Fruit fly (Drosophila melanogaster) whole organism, embryonic: ENCODE results near the gene Tmtc4.
A peak's percentile ranks its signal among the peaks of the same experiment; 100 is the strongest.

ENCODE experiments used
- Bgb ChIP-seq: fragments of 200-800 bp; sonication (Bioruptor generic); IDR thresholded peaks from 2 replicates; pipeline ENCODE4 v1.3.6; 2022; ENCODE audit warnings: missing biosample characterization, missing genetic modification characterization; ENCODE audit not compliant: partially characterized antibody
- Blimp-1 ChIP-seq: fragments of 200-800 bp; sonication (Bioruptor generic); optimal IDR thresholded peaks from 3 replicates; lab custom pipeline; 2018; ENCODE audit warnings: missing biosample characterization, missing genetic modification characterization, mild to moderate bottlenecking, moderate library complexity, missing genetic modification reagents
- CG11085 ChIP-seq: fragments of 200-800 bp; sonication (Bioruptor generic); IDR thresholded peaks from 2 replicates; pipeline ENCODE4 v1.3.6; 2022; ENCODE audit warnings: missing biosample characterization, missing genetic modification characterization
- CG12236 ChIP-seq: fragments of 200-800 bp; sonication (Bioruptor generic); optimal IDR thresholded peaks from 2 replicates; lab custom pipeline; 2016; ENCODE audit warnings: missing biosample characterization, missing genetic modification characterization
- CG12769 ChIP-seq: fragments of 200-800 bp; sonication (Bioruptor generic); optimal IDR thresholded peaks from 2 replicates; lab custom pipeline; 2019; ENCODE audit warnings: missing biosample characterization, mild to moderate bottlenecking, missing genetic modification characterization, moderate library complexity
- CG13123 ChIP-seq: fragments of 200-800 bp; sonication (Bioruptor generic); optimal IDR thresholded peaks from 2 replicates; lab custom pipeline; 2016; ENCODE audit warnings: missing biosample characterization, missing genetic modification characterization
- CG13287 ChIP-seq: fragments of 200-800 bp; sonication (Bioruptor generic); IDR thresholded peaks from 2 replicates; pipeline ENCODE4 v1.3.6; 2022; ENCODE audit warnings: missing biosample characterization, missing genetic modification characterization; ENCODE audit not compliant: partially characterized antibody
- CG14441 ChIP-seq: fragments of 200-800 bp; sonication (Bioruptor generic); IDR thresholded peaks from 2 replicates; pipeline ENCODE4 v1.3.6; 2022; ENCODE audit warnings: missing biosample characterization, missing genetic modification characterization
- CG14860 ChIP-seq: fragments of 200-800 bp; sonication (Bioruptor generic); IDR thresholded peaks from 3 replicates; pipeline ENCODE4 v1.3.6; 2022; ENCODE audit warnings: missing biosample characterization, missing genetic modification characterization; ENCODE audit not compliant: partially characterized antibody
- CG1529 ChIP-seq: fragments of 200-800 bp; sonication (Bioruptor generic); optimal IDR thresholded peaks from 3 replicates; lab custom pipeline; 2018; ENCODE audit warnings: missing biosample characterization, missing genetic modification characterization
- CG1647 ChIP-seq: fragments of 200-800 bp; sonication (Bioruptor generic); optimal IDR thresholded peaks from 3 replicates; lab custom pipeline; 2016; ENCODE audit warnings: missing biosample characterization, missing genetic modification characterization
- CG2116 ChIP-seq: fragments of 200-800 bp; sonication (Bioruptor generic); optimal IDR thresholded peaks from 3 replicates; lab custom pipeline; 2018; ENCODE audit warnings: missing biosample characterization, mild to moderate bottlenecking, missing genetic modification characterization
- CG2129 ChIP-seq: fragments of 200-800 bp; sonication (Bioruptor generic); IDR thresholded peaks from 2 replicates; pipeline ENCODE4 v1.3.6; 2022; ENCODE audit warnings: missing biosample characterization, missing genetic modification characterization; ENCODE audit not compliant: partially characterized antibody
- CG6175 ChIP-seq: fragments of 200-800 bp; sonication (Bioruptor generic); IDR thresholded peaks from 3 replicates; pipeline ENCODE4 v1.3.6; 2022; ENCODE audit warnings: missing biosample characterization, missing genetic modification characterization
- CG6791 ChIP-seq: fragments of 200-800 bp; sonication (Bioruptor generic); IDR thresholded peaks from 3 replicates; pipeline ENCODE4 v1.3.6; 2022; ENCODE audit warnings: missing biosample characterization, missing genetic modification characterization; ENCODE audit not compliant: partially characterized antibody
- CHES-1-like ChIP-seq: fragments of 200-800 bp; sonication (Bioruptor generic); optimal IDR thresholded peaks from 2 replicates; lab custom pipeline; 2016; ENCODE audit warnings: missing biosample characterization, missing genetic modification characterization
- CTCF ChIP-seq: fragments of 200-800 bp; sonication (Bioruptor generic); optimal IDR thresholded peaks from 2 replicates; lab custom pipeline; 2017; ENCODE audit warnings: missing biosample characterization, mild to moderate bottlenecking, missing genetic modification characterization, moderate library complexity
- Camta ChIP-seq: fragments of 200-800 bp; sonication (Bioruptor generic); optimal IDR thresholded peaks from 2 replicates; lab custom pipeline; 2016; ENCODE audit warnings: missing biosample characterization, missing genetic modification characterization
- Dad ChIP-seq: fragments of 200-800 bp; sonication (Bioruptor generic); optimal IDR thresholded peaks from 3 replicates; lab custom pipeline; 2016; ENCODE audit warnings: missing biosample characterization, missing genetic modification characterization
- Dbx ChIP-seq: fragments of 200-800 bp; sonication (Bioruptor generic); IDR thresholded peaks from 3 replicates; pipeline ENCODE4 v1.3.6; 2022; ENCODE audit warnings: missing biosample characterization, missing genetic modification characterization
- Dll ChIP-seq: fragments of 200-800 bp; sonication (Bioruptor generic); IDR thresholded peaks from 4 replicates; pipeline ENCODE4 v1.3.6; 2022; ENCODE audit warnings: missing biosample characterization, missing genetic modification characterization; ENCODE audit not compliant: partially characterized antibody
- Eip74EF ChIP-seq, 2 experiments: fragments of 200-800 bp in 1 of 2; fragments of >200 bp in 1 of 2; sonication (Bioruptor generic) in 1 of 2; optimal IDR thresholded peaks; 2 replicates each; lab custom pipeline; 2017 to 2019; ENCODE audit warnings: missing biosample characterization in 2 of 2, missing genetic modification characterization in 2 of 2, mild to moderate bottlenecking in 1 of 2, moderate library complexity in 1 of 2
- Elba2 ChIP-seq: fragments of 200-800 bp; sonication (Bioruptor generic); optimal IDR thresholded peaks from 3 replicates; lab custom pipeline; 2016; ENCODE audit warnings: missing biosample characterization, missing genetic modification characterization
- Gsc ChIP-seq: fragments of 200-800 bp; sonication (Bioruptor generic); IDR thresholded peaks from 2 replicates; pipeline ENCODE4 v1.3.6; 2022; ENCODE audit warnings: missing biosample characterization, missing genetic modification characterization
- Hsf ChIP-seq: fragments of 200-800 bp; sonication (Bioruptor generic); optimal IDR thresholded peaks from 3 replicates; lab custom pipeline; 2016; ENCODE audit warnings: missing biosample characterization, missing genetic modification characterization
- Poxn ChIP-seq: fragments of 200-800 bp; sonication (Bioruptor generic); IDR thresholded peaks from 2 replicates; pipeline ENCODE4 v1.3.6; 2022; ENCODE audit warnings: missing biosample characterization, missing genetic modification characterization
- Scr ChIP-seq: fragments of 200-800 bp; sonication (Bioruptor generic); IDR thresholded peaks from 2 replicates; pipeline ENCODE4 v1.3.6; 2022; ENCODE audit warnings: missing biosample characterization, missing genetic modification characterization; ENCODE audit not compliant: partially characterized antibody
- Sry-δ ChIP-seq: fragments of 200-800 bp; sonication (Bioruptor generic); optimal IDR thresholded peaks from 2 replicates; lab custom pipeline; 2016; ENCODE audit warnings: missing biosample characterization, missing genetic modification characterization
- Trl ChIP-seq, 3 experiments: fragments of >200 bp in 2 of 3; fragments of 200-800 bp in 1 of 3; sonication (Bioruptor generic) in 1 of 3; optimal IDR thresholded peaks; 2 replicates in 1 of 3; 3 replicates in 2 of 3; lab custom pipeline; 2016 to 2017; ENCODE audit warnings: missing biosample characterization in 1 of 3, missing genetic modification characterization in 1 of 3
- ac ChIP-seq: fragments of 200-800 bp; sonication (Bioruptor generic); optimal IDR thresholded peaks from 3 replicates; lab custom pipeline; 2017; ENCODE audit warnings: missing biosample characterization, mild to moderate bottlenecking, missing genetic modification characterization
- al ChIP-seq: fragments of 200-800 bp; sonication (Bioruptor generic); IDR thresholded peaks from 2 replicates; pipeline ENCODE4 v1.3.6; 2022; ENCODE audit warnings: missing biosample characterization, missing genetic modification characterization
- ase ChIP-seq: fragments of 200-800 bp; sonication (Bioruptor generic); IDR thresholded peaks from 3 replicates; pipeline ENCODE4 v1.3.6; 2022; ENCODE audit warnings: missing biosample characterization, missing genetic modification characterization
- bbx ChIP-seq: fragments of 200-800 bp; sonication (Bioruptor generic); IDR thresholded peaks from 2 replicates; pipeline ENCODE4 v1.3.6; 2022; ENCODE audit warnings: missing biosample characterization, missing genetic modification characterization; ENCODE audit not compliant: partially characterized antibody
- bigmax ChIP-seq: fragments of 200-800 bp; sonication (Bioruptor generic); optimal IDR thresholded peaks from 2 replicates; lab custom pipeline; 2018; ENCODE audit warnings: missing biosample characterization, mild to moderate bottlenecking, missing genetic modification characterization
- da ChIP-seq: fragments of 200-800 bp; sonication (Bioruptor generic); optimal IDR thresholded peaks from 2 replicates; lab custom pipeline; 2016; ENCODE audit warnings: missing biosample characterization, missing genetic modification characterization
- dimm ChIP-seq: fragments of 200-800 bp; sonication (Bioruptor generic); IDR thresholded peaks from 2 replicates; pipeline ENCODE4 v1.3.6; 2022; ENCODE audit warnings: missing biosample characterization, missing genetic modification characterization
- dm ChIP-seq: fragments of 200-800 bp; sonication (Bioruptor generic); optimal IDR thresholded peaks from 3 replicates; lab custom pipeline; 2016; ENCODE audit warnings: missing biosample characterization, missing genetic modification characterization
- eve ChIP-seq, 2 experiments: fragments of >200 bp; optimal IDR thresholded peaks; 2 replicates each; lab custom pipeline; 2017; ENCODE audit warnings: missing biosample characterization in 2 of 2, missing genetic modification characterization in 2 of 2
- grn ChIP-seq: fragments of 200-800 bp; sonication (Bioruptor generic); optimal IDR thresholded peaks from 3 replicates; lab custom pipeline; 2017; ENCODE audit warnings: missing biosample characterization, missing genetic modification characterization
- h ChIP-seq: fragments of >200 bp; optimal IDR thresholded peaks from 2 replicates; lab custom pipeline; 2017
- hbn ChIP-seq: fragments of 200-800 bp; sonication (Bioruptor generic); IDR thresholded peaks from 2 replicates; pipeline ENCODE4 v1.3.6; 2022; ENCODE audit warnings: missing biosample characterization, missing genetic modification characterization; ENCODE audit not compliant: partially characterized antibody
- insv ChIP-seq, 2 experiments: fragments of 200-800 bp; sonication (Bioruptor generic); optimal IDR thresholded peaks; 3 replicates each; lab custom pipeline; 2016 to 2018; ENCODE audit warnings: missing biosample characterization in 2 of 2, missing genetic modification characterization in 2 of 2
- knrl ChIP-seq: fragments of 200-800 bp; sonication (Bioruptor generic); IDR thresholded peaks from 3 replicates; pipeline ENCODE4 v1.3.6; 2022; ENCODE audit warnings: missing biosample characterization, missing genetic modification characterization; ENCODE audit not compliant: partially characterized antibody
- lov ChIP-seq, 2 experiments: fragments of 200-800 bp in 1 of 2; fragments of >200 bp in 1 of 2; sonication (Bioruptor generic) in 1 of 2; IDR thresholded peaks in 1 of 2; optimal IDR thresholded peaks in 1 of 2; 2 replicates in 1 of 2; 3 replicates in 1 of 2; pipeline versions ENCODE4 v1.3.6 to Lab custom; 2017 to 2022; ENCODE audit warnings: missing biosample characterization in 1 of 2, missing genetic modification characterization in 1 of 2
- mam ChIP-seq: fragments of 200-800 bp; sonication (Bioruptor generic); optimal IDR thresholded peaks from 3 replicates; lab custom pipeline; 2016; ENCODE audit warnings: missing biosample characterization, missing genetic modification characterization
- pum ChIP-seq: fragments of 200-800 bp; sonication (Bioruptor generic); optimal IDR thresholded peaks from 2 replicates; lab custom pipeline; 2016; ENCODE audit warnings: missing biosample characterization, missing genetic modification characterization
- scrt ChIP-seq: fragments of 200-800 bp; sonication (Bioruptor generic); optimal IDR thresholded peaks from 2 replicates; lab custom pipeline; 2018; ENCODE audit warnings: missing biosample characterization, mild to moderate bottlenecking, missing genetic modification characterization, moderate library complexity
- sisA ChIP-seq: fragments of 200-800 bp; sonication (Bioruptor generic); IDR thresholded peaks from 2 replicates; pipeline ENCODE4 v1.3.6; 2022; ENCODE audit warnings: missing biosample characterization, missing genetic modification characterization
- tll ChIP-seq, 2 experiments: fragments of 200-800 bp in 1 of 2; fragments of >200 bp in 1 of 2; sonication (Bioruptor generic) in 1 of 2; optimal IDR thresholded peaks; 2 replicates each; lab custom pipeline; 2017 to 2019; ENCODE audit warnings: missing biosample characterization in 2 of 2, missing genetic modification characterization in 2 of 2, mild to moderate bottlenecking in 1 of 2, moderate library complexity in 1 of 2
- tna ChIP-seq: fragments of 200-800 bp; sonication (Bioruptor generic); IDR thresholded peaks from 2 replicates; pipeline ENCODE4 v1.3.6; 2022; ENCODE audit warnings: missing biosample characterization, missing genetic modification characterization; ENCODE audit not compliant: partially characterized antibody
- wek ChIP-seq: fragments of 200-800 bp; sonication (Bioruptor generic); optimal IDR thresholded peaks from 3 replicates; lab custom pipeline; 2018; ENCODE audit warnings: missing biosample characterization, mild to moderate bottlenecking, missing genetic modification characterization, moderate library complexity

Tmtc4 gene

dm6 chr3R:15361490-15361889, 10.5 kb downstream of the Tmtc4 start, which contains the start of the genes Cog2 and Trax (continued):
- TF ChIP-seq Poxn (GFP tag; lab: Robert Waterston, UW), result no peak
- peak; percentile 87 for TF ChIP-seq Bgb (GFP tag; lab: Robert Waterston, UW)
- no peak for TF ChIP-seq scrt
- no peak for TF ChIP-seq grn (GFP tag; lab: Kevin White, UChicago)
- no peak for TF ChIP-seq Eip74EF (GFP tag; optimal IDR thresholded peaks at IDR 0.05; lab: Kevin White, UChicago)
- no peak for TF ChIP-seq bigmax (GFP tag; lab: Kevin White, UChicago)
- TF ChIP-seq CG12769 (tag; lab: Kevin White, UChicago), result no peak
- no peak for TF ChIP-seq dm (GFP tag; lab: Kevin White, UChicago)
- TF ChIP-seq CG13123, result no peak
- no peak for TF ChIP-seq CHES-1-like (GFP tag; lab: Kevin White, UChicago)
- TF ChIP-seq CG14441, result no peak
- peak; percentile 72 for TF ChIP-seq CG14860 (GFP tag; lab: Robert Waterston, UW)
- peak; percentile 94 for TF ChIP-seq Dll (GFP tag; lab: Robert Waterston, UW)
- no peak for TF ChIP-seq Gsc
- TF ChIP-seq CG11085 (GFP tag; lab: Robert Waterston, UW), result no peak
- TF ChIP-seq ac (GFP tag; lab: Kevin White, UChicago), result no peak
- no peak for TF ChIP-seq h (lab: Kevin White, UChicago)
- no peak for TF ChIP-seq Camta (GFP tag; lab: Kevin White, UChicago)
- peak; percentile 83 for TF ChIP-seq hbn (GFP tag; lab: Robert Waterston, UW)
- TF ChIP-seq CTCF (GFP tag; lab: Kevin White, UChicago), result no peak
- TF ChIP-seq insv (GFP tag; optimal IDR thresholded peaks at IDR 0.05; lab: Kevin White, UChicago), result no peak
- peak; percentile 75 for TF ChIP-seq Sry-δ (GFP tag; lab: Kevin White, UChicago)
- no peak for TF ChIP-seq Dbx
- TF ChIP-seq tna (GFP tag; lab: Robert Waterston, UW), result peak; percentile 78
- no peak for TF ChIP-seq da (GFP tag; lab: Kevin White, UChicago)
- no peak for TF ChIP-seq wek (GFP tag; lab: Kevin White, UChicago)
- no peak for TF ChIP-seq CG6175 (GFP tag; lab: Robert Waterston, UW)
- no peak for TF ChIP-seq lov (optimal IDR thresholded peaks at IDR 0.05; lab: Kevin White, UChicago)
- TF ChIP-seq lov (GFP tag; IDR thresholded peaks at IDR 0.05; lab: Robert Waterston, UW), result no peak
- no peak for TF ChIP-seq Hsf (GFP tag; lab: Kevin White, UChicago)
- peak; percentile 95 for TF ChIP-seq CG13287 (GFP tag; lab: Robert Waterston, UW)
- no peak for TF ChIP-seq Elba2
- TF ChIP-seq pum (GFP tag; lab: Kevin White, UChicago), result no peak
- TF ChIP-seq al (GFP tag; lab: Robert Waterston, UW), result no peak
- TF ChIP-seq CG2129 (GFP tag; lab: Robert Waterston, UW), result peak; percentile 83
- TF ChIP-seq mam (GFP tag; lab: Kevin White, UChicago), result no peak
- TF ChIP-seq tll (GFP tag; optimal IDR thresholded peaks at IDR 0.05; lab: Kevin White, UChicago), result no peak
- TF ChIP-seq CG1647 (GFP tag; lab: Kevin White, UChicago), result no peak
- TF ChIP-seq knrl (GFP tag; lab: Robert Waterston, UW), result peak; percentile 77
- no peak for TF ChIP-seq Dad
- TF ChIP-seq CG12236 (GFP tag; lab: Kevin White, UChicago), result no peak
- no peak for TF ChIP-seq CG1529 (GFP tag; lab: Kevin White, UChicago)
- TF ChIP-seq Scr (GFP tag; lab: Robert Waterston, UW), result peak; percentile 92
- TF ChIP-seq CG6791 (GFP tag; lab: Robert Waterston, UW), result peak; percentile 89
- no peak for TF ChIP-seq ase (GFP tag; lab: Robert Waterston, UW)
- TF ChIP-seq dimm (GFP tag; lab: Robert Waterston, UW), result no peak
- TF ChIP-seq CG2116, result peak; percentile 46
- TF ChIP-seq bbx, result peak; percentile 93
- no peak for TF ChIP-seq Trl (optimal IDR thresholded peaks at IDR 0.05; lab: Kevin White, UChicago)
- TF ChIP-seq Trl (GFP tag; optimal IDR thresholded peaks at IDR 0.05; lab: Kevin White, UChicago), result no peak
- TF ChIP-seq eve (GFP tag; optimal IDR thresholded peaks at IDR 0.05; lab: Kevin White, UChicago), result no peak
- TF ChIP-seq sisA (GFP tag; lab: Robert Waterston, UW), result no peak
- no peak for TF ChIP-seq Blimp-1 (GFP tag; lab: Kevin White, UChicago)
